Worm (Caenorhabditis elegans): ENCODE measurements around the gene col-122.

DNA sequence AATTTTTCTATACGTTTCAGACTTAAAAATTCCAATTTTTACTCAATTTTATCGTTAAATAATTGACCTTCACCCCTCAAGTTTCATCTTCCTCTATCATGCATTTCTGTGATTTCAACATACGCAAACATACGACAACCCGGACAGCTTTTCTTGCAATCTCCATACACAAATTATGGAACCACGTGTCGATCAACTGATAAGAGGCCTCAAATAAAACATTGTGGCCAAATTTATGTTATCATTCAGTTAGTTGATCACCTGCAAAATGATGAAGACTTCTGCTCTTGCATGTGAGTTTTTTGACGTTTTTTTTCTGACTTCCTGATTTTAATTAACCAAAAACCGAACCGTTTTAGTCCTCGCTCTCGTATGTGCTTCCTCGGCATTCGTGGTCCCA, 30.3 kb downstream of the col-122 start, which contains the start of gene spp-18:
- TF ChIP-seq nhr-12 (tag; optimal IDR thresholded peaks at IDR 0.05): no peak
- TF ChIP-seq drap-1 (GFP tag; optimal IDR thresholded peaks at IDR 0.05): no peak
- TF ChIP-seq mep-1 (tag; optimal IDR thresholded peaks at IDR 0.05): no peak
- no peak for TF ChIP-seq elt-1 (tag; optimal IDR thresholded peaks at IDR 0.05; ENCODE audit: borderline replicate concordance, insufficient read depth)
- TF ChIP-seq ceh-43 (GFP tag; optimal IDR thresholded peaks at IDR 0.05): no peak
- no peak for TF ChIP-seq snpc-4 (tag; optimal IDR thresholded peaks at IDR 0.05)
- TF ChIP-seq elt-3 (tag; optimal IDR thresholded peaks at IDR 0.05): no peak
- TF ChIP-seq ztf-11 (tag; optimal IDR thresholded peaks at IDR 0.05): no peak
